Fruit fly (Drosophila melanogaster) whole organism, wandering third instar larva: ENCODE results near the gene Mul1.

Experiments
- Abd-B ChIP-seq: fragments of >200 bp; optimal IDR thresholded peaks from 2 replicates; lab custom pipeline; 2017; ENCODE audit warnings: missing biosample characterization, missing genetic modification characterization
- CG32264 ChIP-seq: fragments of 200-800 bp; sonication (Bioruptor generic); optimal IDR thresholded peaks from 2 replicates; lab custom pipeline; 2016; ENCODE audit warnings: missing biosample characterization, missing genetic modification characterization
- CG9705 ChIP-seq: fragments of 200-800 bp; sonication (Bioruptor generic); optimal IDR thresholded peaks from 2 replicates; lab custom pipeline; 2018; ENCODE audit warnings: missing biosample characterization, mild to moderate bottlenecking, missing genetic modification characterization
- CrebA ChIP-seq: fragments of 200-800 bp; sonication (Bioruptor generic); optimal IDR thresholded peaks from 2 replicates; lab custom pipeline; 2016; ENCODE audit warnings: missing biosample characterization, mild to moderate bottlenecking, missing genetic modification characterization, borderline replicate concordance
- Dfd ChIP-seq: fragments of >200 bp; optimal IDR thresholded peaks from 2 replicates; lab custom pipeline; 2017; ENCODE audit warnings: missing biosample characterization, missing genetic modification characterization
- Dif ChIP-seq: fragments of 200-275, 200-300 bp; sonication (Bioruptor generic); optimal IDR thresholded peaks from 2 replicates; lab custom pipeline; 2018; ENCODE audit warnings: missing biosample characterization, missing genetic modification characterization; ENCODE audit not compliant: partially characterized antibody
- GATAd ChIP-seq: sonication (Bioruptor generic); optimal IDR thresholded peaks from 2 replicates; lab custom pipeline; 2016; ENCODE audit warnings: missing biosample characterization, missing genetic modification characterization
- HLH106 ChIP-seq: fragments of 200-800 bp; optimal IDR thresholded peaks from 3 replicates; lab custom pipeline; 2019; ENCODE audit warnings: missing biosample characterization, mild to moderate bottlenecking, missing genetic modification characterization, moderate library complexity
- Hnf4 ChIP-seq: fragments of 200-800 bp; sonication (Bioruptor generic); optimal IDR thresholded peaks from 2 replicates; lab custom pipeline; 2016; ENCODE audit warnings: missing biosample characterization, mild to moderate bottlenecking, missing genetic modification characterization
- Hr78 ChIP-seq: fragments of >200 bp; optimal IDR thresholded peaks from 2 replicates; lab custom pipeline; 2017; ENCODE audit warnings: missing biosample characterization, missing genetic modification characterization
- Hr83 ChIP-seq: fragments of 200-300 bp; sonication (Bioruptor generic); optimal IDR thresholded peaks from 2 replicates; lab custom pipeline; 2016; ENCODE audit warnings: missing biosample characterization, mild to moderate bottlenecking, missing genetic modification characterization, moderate library complexity; ENCODE audit not compliant: poor library complexity, severe bottlenecking
- Jra ChIP-seq: sonication (Bioruptor generic); optimal IDR thresholded peaks from 2 replicates; lab custom pipeline; 2016; ENCODE audit warnings: missing biosample characterization, missing genetic modification characterization
- Mio ChIP-seq: sonication (Bioruptor generic); optimal IDR thresholded peaks from 2 replicates; lab custom pipeline; 2016; ENCODE audit warnings: missing biosample characterization, missing genetic modification characterization
- Myc ChIP-seq: fragments of >200 bp; optimal IDR thresholded peaks from 2 replicates; lab custom pipeline; 2017
- N ChIP-seq: fragments of >200 bp; optimal IDR thresholded peaks from 2 replicates; lab custom pipeline; 2018; ENCODE audit warnings: missing biosample characterization, missing external identifiers, missing genetic modification characterization
- OdsH ChIP-seq: fragments of 200-800 bp; sonication (Bioruptor generic); optimal IDR thresholded peaks from 2 replicates; lab custom pipeline; 2016; ENCODE audit warnings: missing biosample characterization, mild to moderate bottlenecking, missing genetic modification characterization
- Rel ChIP-seq, 2 experiments: fragments of 200-800 bp; sonication (Bioruptor generic) in 1 of 2; optimal IDR thresholded peaks; 2 replicates in 1 of 2; 3 replicates in 1 of 2; lab custom pipeline; 2016 to 2019; ENCODE audit warnings: mild to moderate bottlenecking in 2 of 2, missing biosample characterization in 2 of 2, missing genetic modification characterization in 2 of 2, moderate library complexity in 1 of 2
- Sp1 ChIP-seq: fragments of 200-800 bp; sonication (Bioruptor generic); optimal IDR thresholded peaks from 3 replicates; lab custom pipeline; 2019; ENCODE audit warnings: missing biosample characterization, mild to moderate bottlenecking, missing genetic modification characterization, moderate library complexity
- Vsx2 ChIP-seq: fragments of 200-300, 225-300 bp; sonication (Bioruptor generic); optimal IDR thresholded peaks from 2 replicates; lab custom pipeline; 2018; ENCODE audit warnings: missing biosample characterization, missing genetic modification characterization; ENCODE audit not compliant: partially characterized antibody
- br ChIP-seq: fragments of 200-800 bp; sonication (Bioruptor generic); optimal IDR thresholded peaks from 2 replicates; lab custom pipeline; 2016; ENCODE audit warnings: missing biosample characterization, missing genetic modification characterization
- brk ChIP-seq: fragments of 200-800 bp; sonication (Bioruptor generic); optimal IDR thresholded peaks from 2 replicates; lab custom pipeline; 2016; ENCODE audit warnings: missing biosample characterization, mild to moderate bottlenecking, missing genetic modification characterization
- dl ChIP-seq, 2 experiments: fragments of 175-275, 200-275 bp in 1 of 2; fragments of 200-275 bp in 1 of 2; sonication (Bioruptor generic); optimal IDR thresholded peaks; lab custom pipeline; 2018; ENCODE audit warnings: mild to moderate bottlenecking in 2 of 2, missing biosample characterization in 2 of 2, missing genetic modification characterization in 2 of 2, moderate library complexity in 2 of 2; ENCODE audit not compliant: partially characterized antibody in 2 of 2, insufficient read depth in 1 of 2
- dmrt93B ChIP-seq: fragments of 200-800 bp; sonication (Bioruptor generic); optimal IDR thresholded peaks from 2 replicates; lab custom pipeline; 2018; ENCODE audit warnings: missing biosample characterization, mild to moderate bottlenecking, missing genetic modification characterization
- dsf ChIP-seq: sonication (Bioruptor generic); optimal IDR thresholded peaks from 2 replicates; lab custom pipeline; 2016; ENCODE audit warnings: missing biosample characterization, missing genetic modification characterization, borderline replicate concordance
- ey ChIP-seq: fragments of 200-800 bp; sonication (Bioruptor generic); optimal IDR thresholded peaks from 2 replicates; lab custom pipeline; 2016; ENCODE audit warnings: missing biosample characterization, missing genetic modification characterization
- foxo ChIP-seq, 2 experiments: fragments of 200-800 bp; sonication (Bioruptor generic); optimal IDR thresholded peaks; 2 replicates in 1 of 2; 3 replicates in 1 of 2; lab custom pipeline; 2016 to 2017; ENCODE audit warnings: missing biosample characterization in 2 of 2, missing genetic modification characterization in 2 of 2
- fru ChIP-seq: fragments of 200-800 bp; sonication (Bioruptor generic); optimal IDR thresholded peaks from 3 replicates; lab custom pipeline; 2016; ENCODE audit warnings: missing biosample characterization, mild to moderate bottlenecking, missing genetic modification characterization
- h ChIP-seq: fragments of 200-800 bp; sonication (Bioruptor generic); optimal IDR thresholded peaks from 3 replicates; lab custom pipeline; 2016; ENCODE audit warnings: missing biosample characterization, mild to moderate bottlenecking, missing genetic modification characterization
- jim ChIP-seq: fragments of 175-275, 200-325 bp; sonication (Bioruptor generic); optimal IDR thresholded peaks from 2 replicates; lab custom pipeline; 2016; ENCODE audit warnings: missing biosample characterization, mild to moderate bottlenecking, missing genetic modification characterization
- lola ChIP-seq: fragments of >200 bp; optimal IDR thresholded peaks from 2 replicates; lab custom pipeline; 2017; ENCODE audit warnings: missing biosample characterization, missing genetic modification characterization
- pan ChIP-seq: fragments of >200 bp; optimal IDR thresholded peaks from 2 replicates; lab custom pipeline; 2017
- psq ChIP-seq: fragments of 200-800 bp; sonication (Bioruptor generic); optimal IDR thresholded peaks from 3 replicates; lab custom pipeline; 2017; ENCODE audit warnings: missing biosample characterization, mild to moderate bottlenecking, missing genetic modification characterization, moderate library complexity
- rgr ChIP-seq: fragments of 200-800 bp; sonication (Bioruptor generic); optimal IDR thresholded peaks from 3 replicates; lab custom pipeline; 2016; ENCODE audit warnings: missing biosample characterization, mild to moderate bottlenecking, missing genetic modification characterization
- sage ChIP-seq: fragments of 200-800 bp; sonication (Bioruptor generic); optimal IDR thresholded peaks from 2 replicates; lab custom pipeline; 2016; ENCODE audit warnings: missing biosample characterization, mild to moderate bottlenecking, missing genetic modification characterization
- sv ChIP-seq: fragments of 200-800 bp; sonication (Bioruptor generic); optimal IDR thresholded peaks from 3 replicates; lab custom pipeline; 2016; ENCODE audit warnings: missing biosample characterization, missing genetic modification characterization
- tai ChIP-seq: sonication (Bioruptor generic); optimal IDR thresholded peaks from 2 replicates; lab custom pipeline; 2016; ENCODE audit warnings: missing biosample characterization, missing genetic modification characterization
- usp ChIP-seq: fragments of >200 bp; optimal IDR thresholded peaks from 2 replicates; lab custom pipeline; 2017; ENCODE audit warnings: missing biosample characterization, missing genetic modification characterization
- woc ChIP-seq: sonication (Bioruptor generic); optimal IDR thresholded peaks from 2 replicates; lab custom pipeline; 2016; ENCODE audit warnings: missing biosample characterization, mild to moderate bottlenecking, missing genetic modification characterization

The Mul1 gene

dm6 chr3L:4069069-4069468 is 47.8 kb downstream of the Mul1 start, which contains the start of gene CG32259:
Gene CG32259 (plus strand): TSS chr3L:4069369.
- no peak for TF ChIP-seq Rel (GFP tag; optimal IDR thresholded peaks at IDR 0.05; lab: Kevin White, UChicago)
- TF ChIP-seq Rel (tag; optimal IDR thresholded peaks at IDR 0.05; lab: Kevin White, UChicago), result no peak
- TF ChIP-seq Abd-B (GFP tag; lab: Kevin White, UChicago), result no peak
- no peak for TF ChIP-seq h (GFP tag; lab: Kevin White, UChicago)
- TF ChIP-seq, all 38 proteins: peak for 0

dm6 chr3L:4070221-4070995 is 49.2 kb downstream of the Mul1 start:
- TF ChIP-seq dl (GFP tag; optimal IDR thresholded peaks at IDR 0.05; lab: Kevin White, UChicago; ENCODE audit: insufficient read depth in 1 of 2, partially characterized antibody in 2 of 2) (peak; percentile 56 to 76), psq (peak; percentile 97), Myc (lab: Kevin White, UChicago) (no peak), Abd-B (GFP tag; lab: Kevin White, UChicago) (no peak), GATAd (GFP tag; lab: Kevin White, UChicago) (peak; percentile 92), rgr (GFP tag; lab: Kevin White, UChicago) (peak; percentile 99), foxo (GFP tag; optimal IDR thresholded peaks at IDR 0.05; lab: Kevin White, UChicago) (peak; percentile 95 to 99), fru (GFP tag; lab: Kevin White, UChicago) (peak; percentile 99), br (GFP tag; lab: Kevin White, UChicago) (peak; percentile 99), sage (peak; percentile 96), sv (GFP tag; lab: Kevin White, UChicago) (peak; percentile 71), CG9705 (GFP tag; lab: Kevin White, UChicago) (peak; percentile 88), tai (GFP tag; lab: Kevin White, UChicago) (no peak), N (GFP tag; lab: Kevin White, UChicago) (no peak), brk (peak; percentile 95), lola (GFP tag; lab: Kevin White, UChicago) (no peak), jim (GFP tag; lab: Kevin White, UChicago) (no peak), usp (no peak), Hr78 (no peak), dmrt93B (GFP tag; lab: Kevin White, UChicago) (peak; percentile 96), h (GFP tag; lab: Kevin White, UChicago) (peak; percentile 95), CG32264 (GFP tag; lab: Kevin White, UChicago) (peak; percentile 97), Dfd (GFP tag; lab: Kevin White, UChicago) (no peak), Hr83 (GFP tag; lab: Kevin White, UChicago) (peak; percentile 88), Vsx2 (GFP tag; lab: Kevin White, UChicago) (peak; percentile 78), Jra (GFP tag; lab: Kevin White, UChicago) (peak; percentile 95), Rel (GFP tag; optimal IDR thresholded peaks at IDR 0.05; lab: Kevin White, UChicago) (peak; percentile 91), Rel (tag; optimal IDR thresholded peaks at IDR 0.05; lab: Kevin White, UChicago) (peak; percentile 81), Mio (peak; percentile 88), OdsH (peak; percentile 98), Sp1 (GFP tag; lab: Kevin White, UChicago) (peak; percentile 93), dsf (peak; percentile 78), Hnf4 (GFP tag; lab: Kevin White, UChicago) (peak; percentile 99), HLH106 (tag; lab: Kevin White, UChicago) (peak; percentile 97), pan (lab: Kevin White, UChicago) (peak; percentile 75), woc (GFP tag; lab: Kevin White, UChicago) (peak; percentile 99), CrebA (GFP tag; lab: Kevin White, UChicago) (peak; percentile 83), Dif (GFP tag; lab: Kevin White, UChicago) (peak; percentile 86), ey (GFP tag; lab: Kevin White, UChicago) (peak; percentile 99)
